Worm (Caenorhabditis elegans): Measurements from ENCODE around the gene R05G6.3.

Gene R05G6.3

DNA sequence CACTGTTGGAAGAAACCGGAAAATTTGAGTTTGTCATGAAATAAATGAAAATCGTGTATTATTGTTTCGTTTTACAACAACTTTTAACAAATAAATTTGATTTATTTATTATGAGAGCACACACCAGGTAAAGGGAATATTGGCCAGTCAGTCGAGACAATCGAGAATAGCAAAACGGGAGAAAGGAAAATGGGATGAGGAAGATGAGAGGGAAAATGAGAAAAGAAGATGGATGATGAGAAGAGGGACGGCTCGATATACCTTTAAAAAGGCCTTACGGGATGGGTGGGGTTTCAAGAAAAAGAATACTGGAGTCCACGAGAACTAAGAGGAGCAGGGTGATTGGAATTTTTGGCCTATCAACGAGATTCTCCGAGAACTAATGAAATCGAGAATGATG lies 42.3 kb downstream of the R05G6.3 start (continued):
- TF ChIP-seq ztf-22 (GFP tag; optimal IDR thresholded peaks at IDR 0.05) (no peak), F33H1.4 (GFP tag; IDR thresholded peaks at IDR 0.05) (no peak), gei-17 (GFP tag; optimal IDR thresholded peaks at IDR 0.05) (no peak), F57C9.4 (tag; optimal IDR thresholded peaks at IDR 0.05) (no peak), hrde-1 (tag; optimal IDR thresholded peaks at IDR 0.05; ENCODE audit: borderline replicate concordance) (peak; percentile 66), ekl-4 (GFP tag; IDR thresholded peaks at IDR 0.05) (0 out of 2 replicates have a peak, but pooled peaks have one; percentile 26), madf-3 (GFP tag; IDR thresholded peaks at IDR 0.05) (0 out of 2 replicates have a peak, but pooled peaks have one; percentile 5), lsy-27 (tag; optimal IDR thresholded peaks at IDR 0.05; ENCODE audit: borderline replicate concordance, insufficient read depth) (no peak), ama-1 (optimal IDR thresholded peaks at IDR 0.05) (no peak), ama-1 (GFP tag; optimal IDR thresholded peaks at IDR 0.05) (peak in 1 of 2 experiments; percentile 22), lin-54 (GFP tag; optimal IDR thresholded peaks at IDR 0.05) (peak; percentile 30), T26A5.8 (tag; optimal IDR thresholded peaks at IDR 0.05) (no peak), lag-1 (GFP tag; IDR thresholded peaks at IDR 0.05) (no peak), chd-7 (tag; optimal IDR thresholded peaks at IDR 0.05) (peak; percentile 28), lin-26 (GFP tag; IDR thresholded peaks at IDR 0.05) (no peak), Y53F4B.3 (GFP tag; IDR thresholded peaks at IDR 0.05) (no peak), mes-4 (tag; optimal IDR thresholded peaks at IDR 0.05) (peak; percentile 27), ceh-40 (GFP tag; IDR thresholded peaks at IDR 0.05) (no peak), mel-28 (tag; optimal IDR thresholded peaks at IDR 0.05; ENCODE audit: borderline replicate concordance) (no peak), snpc-3.4 (tag; optimal IDR thresholded peaks at IDR 0.05) (no peak), lsl-1 (GFP tag; optimal IDR thresholded peaks at IDR 0.05) (no peak), ceh-27 (GFP tag; optimal IDR thresholded peaks at IDR 0.05) (no peak), tbp1 (GFP tag; optimal IDR thresholded peaks at IDR 0.05) (no peak), akir-1 (GFP tag; optimal IDR thresholded peaks at IDR 0.05) (no peak), ceh-79 (tag; optimal IDR thresholded peaks at IDR 0.05) (no peak), snpc-4 (GFP tag; optimal IDR thresholded peaks at IDR 0.05) (peak; percentile 32), snpc-4 (tag; optimal IDR thresholded peaks at IDR 0.05) (peak in 1 of 4 experiments; percentile 1), cebp-1 (GFP tag; IDR thresholded peaks at IDR 0.05) (no peak), cebp-1 (tag; optimal IDR thresholded peaks at IDR 0.05) (no peak), somi-1 (GFP tag; optimal IDR thresholded peaks at IDR 0.05) (no peak), F57A8.1 (GFP tag; optimal IDR thresholded peaks at IDR 0.05) (no peak)

DNA sequence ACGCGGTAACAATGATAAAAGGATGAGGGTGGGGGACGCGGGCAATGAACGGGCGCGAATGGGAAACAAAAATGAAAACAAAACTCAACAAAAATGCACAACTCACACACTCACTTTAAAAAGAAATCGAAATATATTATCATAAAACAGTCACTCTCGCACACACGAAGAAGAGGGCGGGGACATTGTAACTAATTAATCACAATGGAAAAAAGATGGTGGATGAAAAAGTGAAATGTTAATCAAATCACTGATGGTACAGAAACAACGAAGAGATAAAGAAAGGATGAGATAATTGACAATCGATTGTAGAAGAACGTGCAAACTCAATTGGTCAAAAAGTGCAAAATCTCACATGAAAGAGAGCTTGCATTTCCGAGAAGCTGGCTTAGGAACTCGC lies 42.9 kb downstream of the R05G6.3 start:
- TF ChIP-seq snpc-3.4 (tag; optimal IDR thresholded peaks at IDR 0.05), result peak; percentile 33
- no peak for TF ChIP-seq ceh-27 (GFP tag; optimal IDR thresholded peaks at IDR 0.05)
- no peak for TF ChIP-seq egrh-3 (GFP tag; IDR thresholded peaks at IDR 0.05)
- no peak for TF ChIP-seq D2030.7 (GFP tag; IDR thresholded peaks at IDR 0.05)
- TF ChIP-seq die-1 (tag; optimal IDR thresholded peaks at IDR 0.05), result peak; percentile 32
- TF ChIP-seq ceh-79 (tag; optimal IDR thresholded peaks at IDR 0.05), result no peak
- peak; percentile 82 for TF ChIP-seq F49E8.2 (tag; optimal IDR thresholded peaks at IDR 0.05; ENCODE audit: insufficient read depth)
- TF ChIP-seq madf-6 (GFP tag; IDR thresholded peaks at IDR 0.05), result peak; percentile 21; the same call in 1 of the 2 replicates
- peak; percentile 7 for TF ChIP-seq tlf-1 (GFP tag; optimal IDR thresholded peaks at IDR 0.05)
- TF ChIP-seq cebp-2 (GFP tag; IDR thresholded peaks at IDR 0.05), result 0 out of 2 replicates have a peak, but pooled peaks have one; percentile 6
- no peak for TF ChIP-seq Y67H2A.10 (GFP tag; conservative IDR thresholded peaks at IDR 0.05)
- no peak for TF ChIP-seq ZK185.1 (tag; optimal IDR thresholded peaks at IDR 0.05; ENCODE audit: poor library complexity, severe bottlenecking)
- 0 out of 2 replicates have a peak, but pooled peaks have one; percentile 11 for TF ChIP-seq attf-6 (GFP tag; IDR thresholded peaks at IDR 0.05)
- peak; percentile 51; the same call in 1 of the 2 replicates for TF ChIP-seq hsf-1 (GFP tag; IDR thresholded peaks at IDR 0.05)
- TF ChIP-seq snpc-4 (GFP tag; optimal IDR thresholded peaks at IDR 0.05), result no peak
- TF ChIP-seq snpc-4 (tag; optimal IDR thresholded peaks at IDR 0.05), result peak in 1 of 4 experiments; percentile 0
